Worm (Caenorhabditis elegans): ENCODE results near the gene ooc-3.

DNA sequence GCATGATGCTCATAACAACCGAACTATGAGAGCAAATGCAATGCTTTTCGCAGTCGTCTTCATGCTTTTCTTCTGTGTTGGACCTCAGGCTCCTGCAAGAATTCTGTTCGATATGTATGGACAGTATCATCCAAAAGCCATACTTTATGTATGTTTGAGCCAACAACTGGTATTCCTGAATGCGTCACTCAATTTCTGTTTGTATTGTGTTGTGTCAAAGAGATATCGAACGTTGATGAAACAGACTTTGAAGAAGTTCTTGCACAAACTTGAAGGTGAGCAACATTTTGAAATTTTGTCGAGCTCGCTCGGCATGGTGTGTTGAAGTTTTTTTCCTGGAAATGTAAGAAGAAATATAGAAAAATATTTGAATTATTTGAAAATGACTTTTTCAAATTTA is 17.8 kb upstream of the ooc-3 start:
- no peak for TF ChIP-seq ceh-90 (tag; optimal IDR thresholded peaks at IDR 0.05)
- TF ChIP-seq rnt-1 (tag; optimal IDR thresholded peaks at IDR 0.05), result no peak
- TF ChIP-seq mdl-1 (tag; optimal IDR thresholded peaks at IDR 0.05), result no peak
- TF ChIP-seq alr-1 (tag; optimal IDR thresholded peaks at IDR 0.05; ENCODE audit: borderline replicate concordance), result no peak
- TF ChIP-seq nhr-77 (tag; optimal IDR thresholded peaks at IDR 0.05), result no peak
- TF ChIP-seq C16A3.4 (tag; optimal IDR thresholded peaks at IDR 0.05), result no peak

Measured in whole organism, L1 larva.